Worm (Caenorhabditis elegans): ENCODE data around the gene cyp-35A2.

- TF ChIP-seq nhr-237 (tag; optimal IDR thresholded peaks at IDR 0.05) (no peak), snpc-4 (tag; optimal IDR thresholded peaks at IDR 0.05) (no peak), ceh-39 (tag; optimal IDR thresholded peaks at IDR 0.05) (no peak), unc-62 (GFP tag; optimal IDR thresholded peaks at IDR 0.05) (no peak)
Measured at ce11 chrV:7326928-7327327, 37.1 kb downstream of the cyp-35A2 start, which contains the start of gene F10G2.4.

Measured in whole organism, mixed stage, embryonic.